Worm (Caenorhabditis elegans): ENCODE data around the gene gex-4.

gex-4 gene

ce11 chrIII:12220820-12221219, 2.4 kb upstream of the gex-4 start:
- no peak for TF ChIP-seq D2030.7 (GFP tag; IDR thresholded peaks at IDR 0.05)
- no peak for TF ChIP-seq F57A8.1 (GFP tag; optimal IDR thresholded peaks at IDR 0.05)
- no peak for TF ChIP-seq efl-1 (GFP tag; optimal IDR thresholded peaks at IDR 0.05)
- no peak for TF ChIP-seq F57C9.4 (tag; optimal IDR thresholded peaks at IDR 0.05)
- TF ChIP-seq rcor-1 (GFP tag; IDR thresholded peaks at IDR 0.05), result no peak
- TF ChIP-seq lag-1 (GFP tag; IDR thresholded peaks at IDR 0.05), result no peak
- TF ChIP-seq athp-1 (tag; optimal IDR thresholded peaks at IDR 0.05), result no peak
- no peak for TF ChIP-seq ccch-3 (GFP tag; optimal IDR thresholded peaks at IDR 0.05)
- no peak for TF ChIP-seq zfh-2 (GFP tag; conservative IDR thresholded peaks at IDR 0.05)
- TF ChIP-seq B0019.2 (GFP tag; conservative IDR thresholded peaks at IDR 0.05), result no peak
- no peak for TF ChIP-seq cebp-1 (GFP tag; IDR thresholded peaks at IDR 0.05)
- TF ChIP-seq cebp-1 (tag; optimal IDR thresholded peaks at IDR 0.05), result no peak
- no peak for TF ChIP-seq ZK185.1 (tag; optimal IDR thresholded peaks at IDR 0.05; ENCODE audit: poor library complexity, severe bottlenecking)
- TF ChIP-seq die-1 (tag; optimal IDR thresholded peaks at IDR 0.05), result no peak
- no peak for TF ChIP-seq unc-62 (GFP tag; optimal IDR thresholded peaks at IDR 0.05)
- no peak for TF ChIP-seq snpc-4 (GFP tag; optimal IDR thresholded peaks at IDR 0.05)
- TF ChIP-seq snpc-4 (tag; optimal IDR thresholded peaks at IDR 0.05), result no peak
- no peak for TF ChIP-seq madf-3 (GFP tag; IDR thresholded peaks at IDR 0.05)
- TF ChIP-seq egrh-3 (GFP tag; IDR thresholded peaks at IDR 0.05), result no peak
- no peak for TF ChIP-seq unc-130 (GFP tag; optimal IDR thresholded peaks at IDR 0.05)

- TF ChIP-seq fkh-3 (tag; optimal IDR thresholded peaks at IDR 0.05) (no peak), hmg-1.2 (GFP tag; IDR thresholded peaks at IDR 0.05) (no peak), somi-1 (GFP tag; optimal IDR thresholded peaks at IDR 0.05) (no peak), egl-44 (GFP tag; IDR thresholded peaks at IDR 0.05) (no peak), sptf-2 (GFP tag; optimal IDR thresholded peaks at IDR 0.05) (no peak), him-1 (tag; optimal IDR thresholded peaks at IDR 0.05) (no peak), F57C9.4 (tag; optimal IDR thresholded peaks at IDR 0.05) (no peak), ztf-18 (tag; optimal IDR thresholded peaks at IDR 0.05) (no peak), B0261.1 (tag; optimal IDR thresholded peaks at IDR 0.05) (no peak), unc-62 (GFP tag; optimal IDR thresholded peaks at IDR 0.05) (no peak), ztf-22 (GFP tag; optimal IDR thresholded peaks at IDR 0.05) (no peak), F52B5.7 (tag; optimal IDR thresholded peaks at IDR 0.05) (no peak), nhr-120 (GFP tag; IDR thresholded peaks at IDR 0.05) (no peak), F37B4.10 (GFP tag; IDR thresholded peaks at IDR 0.05) (no peak), D2030.7 (GFP tag; IDR thresholded peaks at IDR 0.05) (no peak), lin-54 (GFP tag; optimal IDR thresholded peaks at IDR 0.05) (no peak)
Measured at ce11 chrIII:12218078-12218477, 356 bp downstream of the gex-4 start.

ce11 chrIII:12215596-12215995, 2.8 kb downstream of the gex-4 start, which contains the start of gene Y75B8A.13:
Gene Y75B8A.13 (minus strand): TSS chrIII:12215696.
- TF ChIP-seq dpl-1 (GFP tag; optimal IDR thresholded peaks at IDR 0.05) (no peak), hmg-1.2 (GFP tag; IDR thresholded peaks at IDR 0.05) (no peak), cebp-1 (GFP tag; IDR thresholded peaks at IDR 0.05) (no peak), cebp-1 (tag; optimal IDR thresholded peaks at IDR 0.05) (no peak), nfyb-1 (GFP tag; IDR thresholded peaks at IDR 0.05) (no peak), madf-3 (GFP tag; IDR thresholded peaks at IDR 0.05) (no peak), ekl-4 (GFP tag; IDR thresholded peaks at IDR 0.05) (no peak), attf-5 (GFP tag; optimal IDR thresholded peaks at IDR 0.05) (no peak), nhr-80 (tag; optimal IDR thresholded peaks at IDR 0.05) (no peak)

Measured in whole organism, young adult.